Fruit fly (Drosophila melanogaster) whole organism, embryonic: ENCODE data around the gene Sec5.

Source experiments
- Aef1 ChIP-seq: fragments of 200-800 bp; sonication (Bioruptor generic); IDR thresholded peaks from 3 replicates; pipeline ENCODE4 v1.3.6; 2022; ENCODE audit warnings: missing biosample characterization, missing genetic modification characterization
- Atf-2 ChIP-seq: fragments of 200-800 bp; sonication (Bioruptor generic); optimal IDR thresholded peaks from 2 replicates; lab custom pipeline; 2016; ENCODE audit warnings: missing biosample characterization, missing genetic modification characterization
- CG11093 ChIP-seq: fragments of 200-800 bp; sonication (Bioruptor generic); IDR thresholded peaks from 3 replicates; pipeline ENCODE4 v1.3.6; 2022; ENCODE audit warnings: missing biosample characterization, missing genetic modification characterization
- CG11247 ChIP-seq: fragments of 200-800 bp; sonication (Bioruptor generic); IDR thresholded peaks from 2 replicates; pipeline ENCODE4 v1.3.6; 2022; ENCODE audit warnings: missing biosample characterization, missing genetic modification characterization
- CG11696 ChIP-seq: fragments of 200-800 bp; sonication (Bioruptor generic); IDR thresholded peaks from 2 replicates; pipeline ENCODE4 v1.3.6; 2022; ENCODE audit warnings: missing biosample characterization, missing genetic modification characterization
- CG15601 ChIP-seq: fragments of 200-800 bp; sonication (Bioruptor generic); optimal IDR thresholded peaks from 3 replicates; lab custom pipeline; 2019; ENCODE audit warnings: missing biosample characterization, mild to moderate bottlenecking, missing genetic modification characterization, moderate library complexity
- CG1647 ChIP-seq: fragments of 200-800 bp; sonication (Bioruptor generic); optimal IDR thresholded peaks from 3 replicates; lab custom pipeline; 2016; ENCODE audit warnings: missing biosample characterization, missing genetic modification characterization
- CG18011 ChIP-seq: fragments of 200-800 bp; sonication (Bioruptor generic); optimal IDR thresholded peaks from 2 replicates; lab custom pipeline; 2017; ENCODE audit warnings: missing biosample characterization, missing genetic modification characterization, mild to moderate bottlenecking, moderate library complexity, missing genotype
- CG18262 ChIP-seq: fragments of 200-800 bp; optimal IDR thresholded peaks from 3 replicates; lab custom pipeline; 2019; ENCODE audit warnings: missing biosample characterization, mild to moderate bottlenecking, missing genetic modification characterization, moderate library complexity
- CG2678 ChIP-seq: fragments of 200-800 bp; sonication (Bioruptor generic); optimal IDR thresholded peaks from 3 replicates; lab custom pipeline; 2019; ENCODE audit warnings: missing biosample characterization, mild to moderate bottlenecking, missing genetic modification characterization, moderate library complexity
- CG3163 ChIP-seq: fragments of 200-800 bp; sonication (Bioruptor generic); optimal IDR thresholded peaks from 3 replicates; lab custom pipeline; 2016; ENCODE audit warnings: missing biosample characterization, missing genetic modification characterization
- CG32532 ChIP-seq: fragments of 200-800 bp; sonication (Bioruptor generic); IDR thresholded peaks from 2 replicates; pipeline ENCODE4 v1.3.6; 2022; ENCODE audit warnings: missing biosample characterization, missing genetic modification characterization
- CG34224 ChIP-seq: fragments of 200-800 bp; sonication (Bioruptor generic); IDR thresholded peaks from 3 replicates; pipeline ENCODE4 v1.3.6; 2022; ENCODE audit warnings: missing biosample characterization, missing genetic modification characterization; ENCODE audit not compliant: partially characterized antibody
- CG3995 ChIP-seq: fragments of 200-800 bp; sonication (Bioruptor generic); optimal IDR thresholded peaks from 3 replicates; lab custom pipeline; 2016; ENCODE audit warnings: missing biosample characterization, missing genetic modification characterization
- CG4707 ChIP-seq: fragments of 200-800 bp; sonication (Bioruptor generic); optimal IDR thresholded peaks from 2 replicates; lab custom pipeline; 2018; ENCODE audit warnings: missing biosample characterization, mild to moderate bottlenecking, missing genetic modification characterization, moderate library complexity
- CG6272 ChIP-seq: fragments of 200-800 bp; sonication (Bioruptor generic); IDR thresholded peaks from 2 replicates; pipeline ENCODE4 v1.3.6; 2022; ENCODE audit warnings: missing biosample characterization, missing genetic modification characterization
- CG7271 ChIP-seq: fragments of 200-800 bp; sonication (Bioruptor generic); optimal IDR thresholded peaks from 2 replicates; lab custom pipeline; 2018; ENCODE audit warnings: missing biosample characterization, mild to moderate bottlenecking, missing genetic modification characterization, moderate library complexity
- CG7928 ChIP-seq: fragments of 200-800 bp; sonication (Bioruptor generic); optimal IDR thresholded peaks from 2 replicates; lab custom pipeline; 2017; ENCODE audit warnings: missing biosample characterization, mild to moderate bottlenecking, missing genetic modification characterization
- CG9215 ChIP-seq: fragments of 200-800 bp; sonication (Bioruptor generic); IDR thresholded peaks from 2 replicates; pipeline ENCODE4 v1.3.6; 2022; ENCODE audit warnings: missing biosample characterization, missing genetic modification characterization
- CHES-1-like ChIP-seq: fragments of 200-800 bp; sonication (Bioruptor generic); optimal IDR thresholded peaks from 2 replicates; lab custom pipeline; 2016; ENCODE audit warnings: missing biosample characterization, missing genetic modification characterization
- Dbx ChIP-seq: fragments of 200-800 bp; sonication (Bioruptor generic); IDR thresholded peaks from 3 replicates; pipeline ENCODE4 v1.3.6; 2022; ENCODE audit warnings: missing biosample characterization, missing genetic modification characterization
- E2f2 ChIP-seq: fragments of 200-800 bp; sonication (Bioruptor generic); IDR thresholded peaks from 2 replicates; pipeline ENCODE4 v1.3.6; 2022; ENCODE audit warnings: missing biosample characterization, missing genetic modification characterization
- Fer2 ChIP-seq: fragments of 200-800 bp; sonication (Bioruptor generic); optimal IDR thresholded peaks from 2 replicates; lab custom pipeline; 2018; ENCODE audit warnings: missing biosample characterization, mild to moderate bottlenecking, missing genetic modification characterization, moderate library complexity
- HHEX ChIP-seq: fragments of 200-800 bp; sonication (Bioruptor generic); optimal IDR thresholded peaks from 3 replicates; lab custom pipeline; 2017; ENCODE audit warnings: missing biosample characterization, mild to moderate bottlenecking, missing genetic modification characterization, missing genetic modification reagents
- HLH54F ChIP-seq: fragments of 200-800 bp; sonication (Bioruptor generic); optimal IDR thresholded peaks from 3 replicates; lab custom pipeline; 2016; ENCODE audit warnings: missing biosample characterization, missing genetic modification characterization
- HmgD ChIP-seq: fragments of 200-800 bp; sonication (Bioruptor generic); optimal IDR thresholded peaks from 3 replicates; lab custom pipeline; 2016; ENCODE audit warnings: missing biosample characterization, missing genetic modification characterization
- Lhr ChIP-seq: fragments of 200-800 bp; sonication (Bioruptor generic); optimal IDR thresholded peaks from 3 replicates; lab custom pipeline; 2017; ENCODE audit warnings: mild to moderate bottlenecking, missing biosample characterization, missing genetic modification reagents, missing genetic modification characterization
- Med ChIP-seq: fragments of 200-800 bp; sonication (Bioruptor generic); peaks from one replicate; lab custom pipeline; 2016; ENCODE audit warnings: missing biosample characterization, missing genetic modification characterization, mild to moderate bottlenecking, inconsistent platforms, moderate library complexity
- NFAT ChIP-seq: fragments of 200-800 bp; sonication (Bioruptor generic); IDR thresholded peaks from 2 replicates; pipeline ENCODE4 v1.3.6; 2022; ENCODE audit warnings: missing biosample characterization, missing genetic modification characterization
- Neu2 ChIP-seq: fragments of 200-800 bp; sonication (Bioruptor generic); optimal IDR thresholded peaks from 3 replicates; lab custom pipeline; 2016; ENCODE audit warnings: missing biosample characterization, missing genetic modification characterization, borderline replicate concordance
- Nf-YA ChIP-seq: fragments of 200-800 bp; sonication (Bioruptor generic); IDR thresholded peaks from 2 replicates; pipeline ENCODE4 v1.3.6; 2022; ENCODE audit warnings: missing biosample characterization, missing genetic modification characterization
- Ptx1 ChIP-seq: fragments of 200-800 bp; sonication (Bioruptor generic); IDR thresholded peaks from 2 replicates; pipeline ENCODE4 v1.3.6; 2022; ENCODE audit warnings: missing biosample characterization, missing genetic modification characterization
- Sox102F ChIP-seq: fragments of 200-800 bp; sonication (Bioruptor generic); optimal IDR thresholded peaks from 2 replicates; lab custom pipeline; 2018; ENCODE audit warnings: missing biosample characterization, mild to moderate bottlenecking, missing genetic modification characterization, moderate library complexity
- Spps ChIP-seq: fragments of 200-800 bp; sonication (Bioruptor generic); optimal IDR thresholded peaks from 2 replicates; lab custom pipeline; 2018; ENCODE audit warnings: missing biosample characterization, mild to moderate bottlenecking, missing genetic modification characterization
- Vsx1 ChIP-seq: fragments of 200-800 bp; sonication (Bioruptor generic); optimal IDR thresholded peaks from 2 replicates; lab custom pipeline; 2017; ENCODE audit warnings: missing biosample characterization, mild to moderate bottlenecking, missing genetic modification characterization, missing genetic modification reagents
- corto ChIP-seq: fragments of 200-800 bp; sonication (Bioruptor generic); optimal IDR thresholded peaks from 2 replicates; lab custom pipeline; 2016; ENCODE audit warnings: missing biosample characterization, mild to moderate bottlenecking, missing genetic modification characterization, moderate library complexity
- exex ChIP-seq: fragments of 200-800 bp; sonication (Bioruptor generic); optimal IDR thresholded peaks from 4 replicates; lab custom pipeline; 2018; ENCODE audit warnings: missing biosample characterization, mild to moderate bottlenecking, missing genetic modification characterization, moderate library complexity
- eyg ChIP-seq: fragments of 200-800 bp; sonication (Bioruptor generic); optimal IDR thresholded peaks from 3 replicates; lab custom pipeline; 2016; ENCODE audit warnings: missing biosample characterization, missing genetic modification characterization
- gfzf ChIP-seq: fragments of 200-800 bp; sonication (Bioruptor generic); optimal IDR thresholded peaks from 2 replicates; lab custom pipeline; 2016; ENCODE audit warnings: missing biosample characterization, mild to moderate bottlenecking, missing genetic modification characterization, moderate library complexity
- her ChIP-seq: fragments of 200-800 bp; sonication (Bioruptor generic); optimal IDR thresholded peaks from 2 replicates; lab custom pipeline; 2016; ENCODE audit warnings: missing biosample characterization, missing genetic modification characterization
- lbe ChIP-seq: fragments of 200-800 bp; sonication (Bioruptor generic); optimal IDR thresholded peaks from 2 replicates; lab custom pipeline; 2016; ENCODE audit warnings: missing biosample characterization, mild to moderate bottlenecking, missing genetic modification characterization
- lmd ChIP-seq: fragments of 200-800 bp; sonication (Bioruptor generic); IDR thresholded peaks from 2 replicates; pipeline ENCODE4 v1.3.6; 2022; ENCODE audit warnings: missing biosample characterization, missing genetic modification characterization
- mam ChIP-seq: fragments of 200-800 bp; sonication (Bioruptor generic); optimal IDR thresholded peaks from 3 replicates; lab custom pipeline; 2016; ENCODE audit warnings: missing biosample characterization, missing genetic modification characterization
- pnt ChIP-seq: fragments of 200-800 bp; sonication (Bioruptor generic); optimal IDR thresholded peaks from 3 replicates; lab custom pipeline; 2016; ENCODE audit warnings: missing biosample characterization, missing genetic modification characterization
- rib ChIP-seq: fragments of 200-800 bp; sonication (Bioruptor generic); IDR thresholded peaks from 2 replicates; pipeline ENCODE4 v1.3.6; 2022; ENCODE audit warnings: missing biosample characterization, missing genetic modification characterization
- sd ChIP-seq: fragments of 200-800 bp; sonication (Bioruptor generic); optimal IDR thresholded peaks from 3 replicates; lab custom pipeline; 2018; ENCODE audit warnings: missing biosample characterization, mild to moderate bottlenecking, missing genetic modification characterization, moderate library complexity
- ssp ChIP-seq: fragments of 200-800 bp; sonication (Bioruptor generic); IDR thresholded peaks from 2 replicates; pipeline ENCODE4 v1.3.6; 2022; ENCODE audit warnings: missing biosample characterization, missing genetic modification characterization
- tx ChIP-seq: fragments of 200-800 bp; sonication (Bioruptor generic); optimal IDR thresholded peaks from 2 replicates; lab custom pipeline; 2016; ENCODE audit warnings: missing biosample characterization, missing genetic modification characterization
- usp ChIP-seq: fragments of >200 bp; optimal IDR thresholded peaks from 2 replicates; lab custom pipeline; 2017; ENCODE audit warnings: missing biosample characterization, missing genetic modification characterization
- wek ChIP-seq: fragments of 200-800 bp; sonication (Bioruptor generic); optimal IDR thresholded peaks from 3 replicates; lab custom pipeline; 2018; ENCODE audit warnings: missing biosample characterization, mild to moderate bottlenecking, missing genetic modification characterization, moderate library complexity

The Sec5 gene

dm6 chr2L:3465918-3466727, 9.0 kb downstream of the Sec5 start, which contains the start of the genes msl-2 and ND-PDSW (continued):
- no peak for TF ChIP-seq CG3163
- TF ChIP-seq eyg (GFP tag; lab: Kevin White, UChicago) = no peak
- TF ChIP-seq CHES-1-like (GFP tag; lab: Kevin White, UChicago) = peak; percentile 36
- no peak for TF ChIP-seq pnt (GFP tag; lab: Kevin White, UChicago)
- TF ChIP-seq Med (GFP tag; lab: Kevin White, UChicago) = peak; percentile 80
- no peak for TF ChIP-seq rib (GFP tag; lab: Robert Waterston, UW)
- TF ChIP-seq Dbx (GFP tag; lab: Robert Waterston, UW) = no peak
- no peak for TF ChIP-seq CG18262
- no peak for TF ChIP-seq lmd (GFP tag; lab: Robert Waterston, UW)
- no peak for TF ChIP-seq exex (tag; lab: Kevin White, UChicago)
- TF ChIP-seq corto (GFP tag; lab: Kevin White, UChicago) = no peak
- TF ChIP-seq CG9215 (GFP tag; lab: Robert Waterston, UW) = no peak
- TF ChIP-seq CG6272 = no peak
- TF ChIP-seq HmgD = peak; percentile 36
- no peak for TF ChIP-seq wek
- no peak for TF ChIP-seq Vsx1
- 0 out of 2 replicates have a peak, but pooled peaks have one; percentile 8 for TF ChIP-seq E2f2 (GFP tag; lab: Robert Waterston, UW)
- TF ChIP-seq CG11247 (GFP tag; lab: Robert Waterston, UW) = no peak
- 0 out of 3 replicates have a peak, but pooled peaks have one; percentile 10 for TF ChIP-seq CG34224 (GFP tag; lab: Robert Waterston, UW)
- no peak for TF ChIP-seq usp (GFP tag; lab: Kevin White, UChicago)
- no peak for TF ChIP-seq CG15601 (tag; lab: Kevin White, UChicago)
- peak; percentile 36 for TF ChIP-seq CG3995 (GFP tag; lab: Kevin White, UChicago)
- TF ChIP-seq mam = no peak
- TF ChIP-seq CG2678 (tag; lab: Kevin White, UChicago) = no peak
- TF ChIP-seq NFAT (GFP tag; lab: Robert Waterston, UW) = no peak
- TF ChIP-seq Lhr (GFP tag; lab: Kevin White, UChicago) = no peak
- TF ChIP-seq gfzf (GFP tag; lab: Kevin White, UChicago) = peak; percentile 98
- no peak for TF ChIP-seq Sox102F (GFP tag; lab: Kevin White, UChicago)
- no peak; the same call in 1 of the 2 replicates for TF ChIP-seq ssp (GFP tag; lab: Robert Waterston, UW)
- TF ChIP-seq CG11696 (GFP tag; lab: Robert Waterston, UW) = no peak
- no peak for TF ChIP-seq Neu2 (GFP tag; lab: Kevin White, UChicago)
- TF ChIP-seq CG4707 (GFP tag; lab: Kevin White, UChicago) = no peak
- TF ChIP-seq CG32532 (GFP tag; lab: Robert Waterston, UW) = no peak
- TF ChIP-seq lbe (GFP tag; lab: Kevin White, UChicago) = no peak
- no peak for TF ChIP-seq CG18011 (GFP tag; lab: Kevin White, UChicago)
- no peak for TF ChIP-seq Aef1 (GFP tag; lab: Robert Waterston, UW)
- TF ChIP-seq HLH54F = no peak
- no peak for TF ChIP-seq sd
- TF ChIP-seq CG11093 (GFP tag; lab: Robert Waterston, UW) = no peak
- TF ChIP-seq CG7928 = no peak
- no peak for TF ChIP-seq Nf-YA
- TF ChIP-seq HHEX (GFP tag; lab: Kevin White, UChicago) = no peak
- no peak for TF ChIP-seq her (GFP tag; lab: Kevin White, UChicago)
- TF ChIP-seq Ptx1 (GFP tag; lab: Robert Waterston, UW) = no peak
- no peak for TF ChIP-seq Fer2 (tag; lab: Kevin White, UChicago)
- TF ChIP-seq CG7271 (tag; lab: Kevin White, UChicago) = no peak
- TF ChIP-seq tx (GFP tag; lab: Kevin White, UChicago) = no peak
- TF ChIP-seq Atf-2 (GFP tag; lab: Kevin White, UChicago) = no peak
- TF ChIP-seq CG1647 (GFP tag; lab: Kevin White, UChicago) = no peak
- TF ChIP-seq Spps (tag; lab: Kevin White, UChicago) = no peak
